Fruit fly (Drosophila melanogaster): ENCODE data around the gene CG4911.

The CG4911 gene

dm6 chr3L:9047062-9047461 lies 25.5 kb downstream of the CG4911 start, which contains the start of gene Argk2:
Argk2 (plus strand) TSS chr3L:9047439.
- no peak for TF ChIP-seq CG17801 (GFP tag; optimal IDR thresholded peaks at IDR 0.05; ENCODE audit: partially characterized antibody)

dm6 chr3L:9046274-9046673 lies 26.3 kb downstream of the CG4911 start:
- no peak for TF ChIP-seq CG17801 (GFP tag; optimal IDR thresholded peaks at IDR 0.05; ENCODE audit: partially characterized antibody)

- no peak for TF ChIP-seq CG17801 (GFP tag; optimal IDR thresholded peaks at IDR 0.05; ENCODE audit: partially characterized antibody)
Measured at dm6 chr3L:9045318-9045717, 27.2 kb downstream of the CG4911 start.

dm6 chr3L:9044896-9045295 lies 27.6 kb downstream of the CG4911 start:
- TF ChIP-seq CG17801 (GFP tag; optimal IDR thresholded peaks at IDR 0.05; ENCODE audit: partially characterized antibody) = no peak

- no peak for TF ChIP-seq CG17801 (GFP tag; optimal IDR thresholded peaks at IDR 0.05; ENCODE audit: partially characterized antibody)
Measured at dm6 chr3L:9043648-9044047, 28.9 kb downstream of the CG4911 start.

dm6 chr3L:9042200-9042988 lies 30.1 kb downstream of the CG4911 start:
- TF ChIP-seq CG17801 (GFP tag; optimal IDR thresholded peaks at IDR 0.05; ENCODE audit: partially characterized antibody) = no peak

dm6 chr3L:9041042-9041477 lies 31.5 kb downstream of the CG4911 start, which contains the start of gene Doc1:
Doc1 (plus strand) TSS chr3L:9041375.
- no peak for TF ChIP-seq CG17801 (GFP tag; optimal IDR thresholded peaks at IDR 0.05; ENCODE audit: partially characterized antibody)

- no peak for TF ChIP-seq CG17801 (GFP tag; optimal IDR thresholded peaks at IDR 0.05; ENCODE audit: partially characterized antibody)
Measured at dm6 chr3L:9039189-9039588, 33.3 kb downstream of the CG4911 start.

dm6 chr3L:9037608-9038007 lies 34.9 kb downstream of the CG4911 start:
- no peak for TF ChIP-seq CG17801 (GFP tag; optimal IDR thresholded peaks at IDR 0.05; ENCODE audit: partially characterized antibody)

- TF ChIP-seq CG17801 (GFP tag; optimal IDR thresholded peaks at IDR 0.05; ENCODE audit: partially characterized antibody) = no peak
Measured at dm6 chr3L:9033999-9034626, 38.4 kb downstream of the CG4911 start.

dm6 chr3L:9033537-9033936 lies 39.0 kb downstream of the CG4911 start:
- TF ChIP-seq CG17801 (GFP tag; optimal IDR thresholded peaks at IDR 0.05; ENCODE audit: partially characterized antibody) = no peak

dm6 chr3L:9032871-9033270 lies 39.7 kb downstream of the CG4911 start:
- no peak for TF ChIP-seq CG17801 (GFP tag; optimal IDR thresholded peaks at IDR 0.05; ENCODE audit: partially characterized antibody)

dm6 chr3L:9029183-9029789 lies 43.2 kb downstream of the CG4911 start:
- TF ChIP-seq CG17801 (GFP tag; optimal IDR thresholded peaks at IDR 0.05; ENCODE audit: partially characterized antibody) = no peak

- no peak for TF ChIP-seq CG17801 (GFP tag; optimal IDR thresholded peaks at IDR 0.05; ENCODE audit: partially characterized antibody)
Measured at dm6 chr3L:9028057-9028456, 44.5 kb downstream of the CG4911 start.

- no peak for TF ChIP-seq CG17801 (GFP tag; optimal IDR thresholded peaks at IDR 0.05; ENCODE audit: partially characterized antibody)
Measured at dm6 chr3L:9027122-9027696, 45.3 kb downstream of the CG4911 start.
